Fruit fly (Drosophila melanogaster) whole organism, embryonic: Measurements from ENCODE around the gene CG45544.

Experiments
- Antp ChIP-seq: fragments of 200-800 bp; sonication (Bioruptor generic); optimal IDR thresholded peaks from 3 replicates; lab custom pipeline; 2016; ENCODE audit warnings: missing biosample characterization, missing genetic modification characterization
- Asciz ChIP-seq: fragments of 200-800 bp; sonication (Bioruptor generic); optimal IDR thresholded peaks from 2 replicates; lab custom pipeline; 2017; ENCODE audit warnings: missing biosample characterization, mild to moderate bottlenecking, missing genetic modification characterization, missing genetic modification reagents
- Bteb2 ChIP-seq: fragments of 200-800 bp; sonication (Bioruptor generic); optimal IDR thresholded peaks from 2 replicates; lab custom pipeline; 2016; ENCODE audit warnings: missing biosample characterization, missing genetic modification characterization
- CG10543 ChIP-seq: fragments of 200-800 bp; sonication (Bioruptor generic); optimal IDR thresholded peaks from 3 replicates; lab custom pipeline; 2017; ENCODE audit warnings: missing biosample characterization, mild to moderate bottlenecking, missing genetic modification characterization, moderate library complexity
- CG11456 ChIP-seq: fragments of 200-800 bp; sonication (Bioruptor generic); IDR thresholded peaks from 3 replicates; pipeline ENCODE4 v1.3.6; 2022; ENCODE audit warnings: missing biosample characterization, missing genetic modification characterization
- CG11560 ChIP-seq: fragments of 200-800 bp; sonication (Bioruptor generic); IDR thresholded peaks from 3 replicates; pipeline ENCODE4 v1.3.6; 2022; ENCODE audit warnings: missing biosample characterization, missing genetic modification characterization
- CG13894 ChIP-seq: fragments of 200-800 bp; sonication (Bioruptor generic); optimal IDR thresholded peaks from 3 replicates; lab custom pipeline; 2018; ENCODE audit warnings: missing biosample characterization, mild to moderate bottlenecking, missing genetic modification characterization, moderate library complexity
- CG15479 ChIP-seq: fragments of 200-800 bp; sonication (Bioruptor generic); optimal IDR thresholded peaks from 3 replicates; lab custom pipeline; 2019; ENCODE audit warnings: missing biosample characterization, mild to moderate bottlenecking, missing genetic modification characterization, moderate library complexity
- CG17802 ChIP-seq: fragments of 200-800 bp; sonication (Bioruptor generic); optimal IDR thresholded peaks from 2 replicates; lab custom pipeline; 2018; ENCODE audit warnings: missing biosample characterization, mild to moderate bottlenecking, missing genetic modification characterization, moderate library complexity
- CG17912 ChIP-seq: fragments of 200-800 bp; sonication (Bioruptor generic); optimal IDR thresholded peaks from 2 replicates; lab custom pipeline; 2018; ENCODE audit warnings: missing biosample characterization, mild to moderate bottlenecking, missing genetic modification characterization
- CG1792 ChIP-seq: fragments of 200-800 bp; sonication (Bioruptor generic); optimal IDR thresholded peaks from 2 replicates; lab custom pipeline; 2016; ENCODE audit warnings: missing biosample characterization, missing genetic modification characterization
- CG1832 ChIP-seq: fragments of 200-800 bp; sonication (Bioruptor generic); optimal IDR thresholded peaks from 2 replicates; lab custom pipeline; 2017; ENCODE audit warnings: missing biosample characterization, mild to moderate bottlenecking, missing genetic modification characterization, inconsistent platforms
- CG2199 ChIP-seq: fragments of 200-800 bp; sonication (Bioruptor generic); IDR thresholded peaks from 3 replicates; pipeline ENCODE4 v1.3.6; 2022; ENCODE audit warnings: missing biosample characterization, missing genetic modification characterization
- CG2678 ChIP-seq: fragments of 200-800 bp; sonication (Bioruptor generic); optimal IDR thresholded peaks from 3 replicates; lab custom pipeline; 2019; ENCODE audit warnings: missing biosample characterization, mild to moderate bottlenecking, missing genetic modification characterization, moderate library complexity
- CG31224 ChIP-seq: fragments of 200-800 bp; sonication (Bioruptor generic); IDR thresholded peaks from 2 replicates; pipeline ENCODE4 v1.3.6; 2022; ENCODE audit warnings: missing biosample characterization, missing genetic modification characterization
- CG4404 ChIP-seq: fragments of 200-800 bp; sonication (Bioruptor generic); IDR thresholded peaks from 2 replicates; pipeline ENCODE4 v1.3.6; 2022; ENCODE audit warnings: missing biosample characterization, missing genetic modification characterization
- CG6254 ChIP-seq: fragments of 200-800 bp; sonication (Bioruptor generic); optimal IDR thresholded peaks from 3 replicates; lab custom pipeline; 2017; ENCODE audit warnings: mild to moderate bottlenecking, missing biosample characterization, missing genetic modification reagents, missing genetic modification characterization
- CG7745 ChIP-seq: fragments of 200-800 bp; sonication (Bioruptor generic); optimal IDR thresholded peaks from 2 replicates; lab custom pipeline; 2018; ENCODE audit warnings: missing biosample characterization, mild to moderate bottlenecking, missing genetic modification characterization, moderate library complexity
- Camta ChIP-seq: fragments of 200-800 bp; sonication (Bioruptor generic); optimal IDR thresholded peaks from 2 replicates; lab custom pipeline; 2016; ENCODE audit warnings: missing biosample characterization, missing genetic modification characterization
- Chrac-16 ChIP-seq: fragments of 200-800 bp; sonication (Bioruptor generic); optimal IDR thresholded peaks from 3 replicates; lab custom pipeline; 2016; ENCODE audit warnings: missing biosample characterization, missing genetic modification characterization
- Dbx ChIP-seq: fragments of 200-800 bp; sonication (Bioruptor generic); IDR thresholded peaks from 3 replicates; pipeline ENCODE4 v1.3.6; 2022; ENCODE audit warnings: missing biosample characterization, missing genetic modification characterization
- Dek ChIP-seq: fragments of 200-800 bp; sonication (Bioruptor generic); optimal IDR thresholded peaks from 3 replicates; lab custom pipeline; 2019; ENCODE audit warnings: missing biosample characterization, mild to moderate bottlenecking, missing genetic modification characterization, moderate library complexity
- Gsc ChIP-seq: fragments of 200-800 bp; sonication (Bioruptor generic); IDR thresholded peaks from 2 replicates; pipeline ENCODE4 v1.3.6; 2022; ENCODE audit warnings: missing biosample characterization, missing genetic modification characterization
- Lim3 ChIP-seq: fragments of 200-800 bp; sonication (Bioruptor generic); IDR thresholded peaks from 2 replicates; pipeline ENCODE4 v1.3.6; 2022; ENCODE audit warnings: missing biosample characterization, missing genetic modification characterization
- Myb ChIP-seq: fragments of 200-800 bp; sonication (Bioruptor generic); optimal IDR thresholded peaks from 2 replicates; lab custom pipeline; 2016; ENCODE audit warnings: missing biosample characterization, missing genetic modification characterization
- Neu2 ChIP-seq: fragments of 200-800 bp; sonication (Bioruptor generic); optimal IDR thresholded peaks from 3 replicates; lab custom pipeline; 2016; ENCODE audit warnings: missing biosample characterization, missing genetic modification characterization, borderline replicate concordance
- NfI ChIP-seq: fragments of 200-800 bp; sonication (Bioruptor generic); optimal IDR thresholded peaks from 3 replicates; lab custom pipeline; 2018; ENCODE audit warnings: missing biosample characterization, mild to moderate bottlenecking, missing genetic modification characterization, moderate library complexity
- Oli ChIP-seq: fragments of 200-800 bp; sonication (Bioruptor generic); optimal IDR thresholded peaks from 2 replicates; lab custom pipeline; 2018; ENCODE audit warnings: missing biosample characterization, mild to moderate bottlenecking, missing genetic modification characterization, moderate library complexity
- Ravus ChIP-seq: fragments of 200-800 bp; sonication (Bioruptor generic); IDR thresholded peaks from 2 replicates; pipeline ENCODE4 v1.3.6; 2022; ENCODE audit warnings: missing biosample characterization, missing genetic modification characterization
- az2 ChIP-seq: fragments of 200-800 bp; sonication (Bioruptor generic); optimal IDR thresholded peaks from 3 replicates; lab custom pipeline; 2016; ENCODE audit warnings: missing biosample characterization, missing genetic modification characterization
- cato ChIP-seq: fragments of 200-800 bp; sonication (Bioruptor generic); optimal IDR thresholded peaks from 2 replicates; lab custom pipeline; 2016; ENCODE audit warnings: missing biosample characterization, missing genetic modification characterization, borderline replicate concordance
- dysf ChIP-seq: fragments of 200-800 bp; sonication (Bioruptor generic); IDR thresholded peaks from 3 replicates; pipeline ENCODE4 v1.3.6; 2022; ENCODE audit warnings: missing biosample characterization, missing genetic modification characterization
- emc ChIP-seq: fragments of 200-800 bp; sonication (Bioruptor generic); optimal IDR thresholded peaks from 2 replicates; lab custom pipeline; 2016; ENCODE audit warnings: missing biosample characterization, missing genetic modification characterization
- ems ChIP-seq: fragments of 200-800 bp; sonication (Bioruptor generic); optimal IDR thresholded peaks from 3 replicates; lab custom pipeline; 2016; ENCODE audit warnings: missing biosample characterization, missing genetic modification characterization
- fd96Cb ChIP-seq: fragments of 200-800 bp; sonication (Bioruptor generic); optimal IDR thresholded peaks from 2 replicates; lab custom pipeline; 2018; ENCODE audit warnings: missing biosample characterization, mild to moderate bottlenecking, missing genetic modification characterization, moderate library complexity
- jumu ChIP-seq: fragments of 200-800 bp; sonication (Bioruptor generic); optimal IDR thresholded peaks from 3 replicates; lab custom pipeline; 2016; ENCODE audit warnings: missing biosample characterization, missing genetic modification characterization
- ken ChIP-seq: fragments of 200-800 bp; sonication (Bioruptor generic); IDR thresholded peaks from 3 replicates; pipeline ENCODE4 v1.3.6; 2022; ENCODE audit warnings: missing biosample characterization, missing genetic modification characterization
- lmd ChIP-seq: fragments of 200-800 bp; sonication (Bioruptor generic); IDR thresholded peaks from 2 replicates; pipeline ENCODE4 v1.3.6; 2022; ENCODE audit warnings: missing biosample characterization, missing genetic modification characterization
- prd ChIP-seq, 3 experiments: fragments of >200 bp in 2 of 3; fragments of 200-800 bp in 1 of 3; sonication (Bioruptor generic) in 1 of 3; optimal IDR thresholded peaks in 2 of 3; IDR thresholded peaks in 1 of 3; 2 replicates in 2 of 3; 3 replicates in 1 of 3; pipeline versions ENCODE4 v1.3.6 to Lab custom; 2017 to 2022; ENCODE audit warnings: missing biosample characterization in 1 of 3, missing genetic modification characterization in 1 of 3
- psq ChIP-seq: fragments of 200-800 bp; sonication (Bioruptor generic); optimal IDR thresholded peaks from 2 replicates; lab custom pipeline; 2017; ENCODE audit warnings: missing biosample characterization, missing genetic modification characterization
- pzg ChIP-seq: fragments of 200-800 bp; sonication (Bioruptor generic); optimal IDR thresholded peaks from 3 replicates; lab custom pipeline; 2018; ENCODE audit warnings: missing biosample characterization, mild to moderate bottlenecking, missing genetic modification characterization, moderate library complexity
- repo ChIP-seq: fragments of 200-800 bp; sonication (Bioruptor generic); optimal IDR thresholded peaks from 2 replicates; lab custom pipeline; 2016; ENCODE audit warnings: missing biosample characterization, missing genetic modification characterization
- run ChIP-seq: fragments of 200-800 bp; sonication (Bioruptor generic); optimal IDR thresholded peaks from 3 replicates; lab custom pipeline; 2018; ENCODE audit warnings: missing biosample characterization, mild to moderate bottlenecking, missing genetic modification characterization
- sc ChIP-seq, 3 experiments: fragments of >200 bp in 2 of 3; fragments of 200-800 bp in 1 of 3; sonication (Bioruptor generic) in 1 of 3; optimal IDR thresholded peaks; 2 replicates in 2 of 3; 3 replicates in 1 of 3; lab custom pipeline; 2017; ENCODE audit warnings: mild to moderate bottlenecking in 1 of 3, missing biosample characterization in 1 of 3, missing genetic modification characterization in 1 of 3, missing genetic modification reagents in 1 of 3
- slbo ChIP-seq: fragments of 200-800 bp; sonication (Bioruptor generic); IDR thresholded peaks from 2 replicates; pipeline ENCODE4 v1.3.6; 2022; ENCODE audit warnings: missing biosample characterization, missing genetic modification characterization
- sna ChIP-seq: fragments of 200-800 bp; sonication (Bioruptor generic); IDR thresholded peaks from 2 replicates; pipeline ENCODE4 v1.3.6; 2022; ENCODE audit warnings: missing biosample characterization, missing genetic modification characterization; ENCODE audit not compliant: partially characterized antibody
- ssp ChIP-seq: fragments of 200-800 bp; sonication (Bioruptor generic); IDR thresholded peaks from 2 replicates; pipeline ENCODE4 v1.3.6; 2022; ENCODE audit warnings: missing biosample characterization, missing genetic modification characterization
- trem ChIP-seq: fragments of 200-800 bp; optimal IDR thresholded peaks from 3 replicates; lab custom pipeline; 2019; ENCODE audit warnings: missing biosample characterization, mild to moderate bottlenecking, missing genetic modification characterization, moderate library complexity
- usp ChIP-seq: fragments of >200 bp; optimal IDR thresholded peaks from 2 replicates; lab custom pipeline; 2017; ENCODE audit warnings: missing biosample characterization, missing genetic modification characterization
- vvl ChIP-seq: fragments of 200-800 bp; sonication (Bioruptor generic); IDR thresholded peaks from 2 replicates; pipeline ENCODE4 v1.3.6; 2022; ENCODE audit warnings: missing biosample characterization, missing genetic modification characterization

The CG45544 gene

dm6 chr3R:29214262-29214661 is 42.0 kb upstream of the CG45544 start (continued):
- peak; percentile 99 for TF ChIP-seq Oli (tag; lab: Kevin White, UChicago)
- TF ChIP-seq ems (GFP tag; lab: Kevin White, UChicago), result peak; percentile 99
- peak; percentile 90 for TF ChIP-seq CG15479
- TF ChIP-seq Lim3 (GFP tag; lab: Robert Waterston, UW), result peak; percentile 97
- no peak for TF ChIP-seq CG1832 (GFP tag; lab: Kevin White, UChicago)
- peak; percentile 92 for TF ChIP-seq Myb (GFP tag; lab: Kevin White, UChicago)
- TF ChIP-seq Camta, result peak; percentile 99
- peak; percentile 98 for TF ChIP-seq Ravus (GFP tag; lab: Robert Waterston, UW)
- TF ChIP-seq Gsc, result peak; percentile 97
- peak; percentile 98 for TF ChIP-seq Neu2 (GFP tag; lab: Kevin White, UChicago)
- TF ChIP-seq Dek, result peak; percentile 99
- peak; percentile 99 for TF ChIP-seq CG2199
- TF ChIP-seq slbo, result peak; percentile 99
- TF ChIP-seq CG1792 (GFP tag; lab: Kevin White, UChicago), result peak; percentile 98
- TF ChIP-seq CG6254, result peak; percentile 98
- TF ChIP-seq dysf (GFP tag; lab: Robert Waterston, UW), result peak; percentile 99
- TF ChIP-seq Chrac-16, result peak; percentile 99
- peak; percentile 95 for TF ChIP-seq psq
- peak; percentile 92 for TF ChIP-seq CG11560 (tag; lab: Robert Waterston, UW)
- TF ChIP-seq cato (GFP tag; lab: Kevin White, UChicago), result peak; percentile 98
- TF ChIP-seq jumu (GFP tag; lab: Kevin White, UChicago), result peak; percentile 98
- TF ChIP-seq Antp (GFP tag; lab: Kevin White, UChicago), result peak; percentile 99
- peak; percentile 99 for TF ChIP-seq Bteb2 (GFP tag; lab: Kevin White, UChicago)
- peak; percentile 100 for TF ChIP-seq vvl (GFP tag; lab: Robert Waterston, UW)
- TF ChIP-seq ssp, result peak; percentile 94
- TF ChIP-seq CG7745, result peak; percentile 98
- peak; percentile 99 for TF ChIP-seq CG2678 (tag; lab: Kevin White, UChicago)
- peak; percentile 99 for TF ChIP-seq Asciz
- peak; percentile 99 for TF ChIP-seq lmd (GFP tag; lab: Robert Waterston, UW)
- TF ChIP-seq CG31224 (GFP tag; lab: Robert Waterston, UW), result peak; percentile 96
- TF ChIP-seq run (tag; lab: Kevin White, UChicago), result peak; percentile 98
- peak; percentile 98 for TF ChIP-seq CG13894 (tag; lab: Kevin White, UChicago)
- no peak for TF ChIP-seq sna (GFP tag; lab: Robert Waterston, UW)
- peak; percentile 99 for TF ChIP-seq repo (GFP tag; lab: Kevin White, UChicago)
- peak; percentile 99 for TF ChIP-seq Dbx (GFP tag; lab: Robert Waterston, UW)
- TF ChIP-seq pzg (GFP tag; lab: Kevin White, UChicago), result peak; percentile 37
- peak; percentile 99 for TF ChIP-seq az2 (GFP tag; lab: Kevin White, UChicago)
- no peak for TF ChIP-seq usp (GFP tag; lab: Kevin White, UChicago)
- no peak for TF ChIP-seq sc (optimal IDR thresholded peaks at IDR 0.05; lab: Kevin White, UChicago)
- TF ChIP-seq sc (GFP tag; optimal IDR thresholded peaks at IDR 0.05; lab: Kevin White, UChicago), result peak; percentile 99
- peak; percentile 97 for TF ChIP-seq trem (tag; lab: Kevin White, UChicago)
- TF ChIP-seq CG17802 (tag; lab: Kevin White, UChicago), result peak; percentile 92
- peak; percentile 99 for TF ChIP-seq ken
- TF ChIP-seq CG17912 (GFP tag; lab: Kevin White, UChicago), result peak; percentile 99
- TF ChIP-seq prd (optimal IDR thresholded peaks at IDR 0.05; lab: Kevin White, UChicago), result no peak
- TF ChIP-seq prd (GFP tag; IDR thresholded peaks at IDR 0.05; lab: Robert Waterston, UW), result peak; percentile 99
- peak; percentile 99 for TF ChIP-seq CG10543
- peak; percentile 99 for TF ChIP-seq CG11456 (GFP tag; lab: Robert Waterston, UW)
- TF ChIP-seq CG4404, result peak; percentile 98
- peak; percentile 97 for TF ChIP-seq emc (GFP tag; lab: Kevin White, UChicago)
- peak; percentile 99 for TF ChIP-seq NfI (GFP tag; lab: Kevin White, UChicago)
- peak; percentile 99 for TF ChIP-seq fd96Cb (tag; lab: Kevin White, UChicago)
